Fruit fly (Drosophila melanogaster) whole organism, embryonic: Measurements from ENCODE around the gene CrzR.

ENCODE experiments used
- Atf-2 ChIP-seq: fragments of 200-800 bp; sonication (Bioruptor generic); optimal IDR thresholded peaks from 2 replicates; lab custom pipeline; 2016; ENCODE audit warnings: missing biosample characterization, missing genetic modification characterization
- CG11247 ChIP-seq: fragments of 200-800 bp; sonication (Bioruptor generic); IDR thresholded peaks from 2 replicates; pipeline ENCODE4 v1.3.6; 2022; ENCODE audit warnings: missing biosample characterization, missing genetic modification characterization
- CG11456 ChIP-seq: fragments of 200-800 bp; sonication (Bioruptor generic); IDR thresholded peaks from 3 replicates; pipeline ENCODE4 v1.3.6; 2022; ENCODE audit warnings: missing biosample characterization, missing genetic modification characterization
- CG12769 ChIP-seq: fragments of 200-800 bp; sonication (Bioruptor generic); optimal IDR thresholded peaks from 2 replicates; lab custom pipeline; 2019; ENCODE audit warnings: missing biosample characterization, mild to moderate bottlenecking, missing genetic modification characterization, moderate library complexity
- CG13287 ChIP-seq: fragments of 200-800 bp; sonication (Bioruptor generic); IDR thresholded peaks from 2 replicates; pipeline ENCODE4 v1.3.6; 2022; ENCODE audit warnings: missing biosample characterization, missing genetic modification characterization; ENCODE audit not compliant: partially characterized antibody
- CG13775 ChIP-seq: fragments of 200-800 bp; sonication (Bioruptor generic); optimal IDR thresholded peaks from 3 replicates; lab custom pipeline; 2017; ENCODE audit warnings: missing biosample characterization, mild to moderate bottlenecking, missing genetic modification characterization
- CG15011 ChIP-seq: fragments of 200-800 bp; sonication (Bioruptor generic); optimal IDR thresholded peaks from 3 replicates; lab custom pipeline; 2018; ENCODE audit warnings: missing biosample characterization, mild to moderate bottlenecking, missing genetic modification characterization
- CG17568 ChIP-seq: fragments of 200-800 bp; sonication (Bioruptor generic); optimal IDR thresholded peaks from 2 replicates; lab custom pipeline; 2018; ENCODE audit warnings: missing biosample characterization, mild to moderate bottlenecking, missing genetic modification characterization, moderate library complexity
- CG17802 ChIP-seq: fragments of 200-800 bp; sonication (Bioruptor generic); optimal IDR thresholded peaks from 2 replicates; lab custom pipeline; 2018; ENCODE audit warnings: missing biosample characterization, mild to moderate bottlenecking, missing genetic modification characterization, moderate library complexity
- CG2116 ChIP-seq: fragments of 200-800 bp; sonication (Bioruptor generic); optimal IDR thresholded peaks from 3 replicates; lab custom pipeline; 2018; ENCODE audit warnings: missing biosample characterization, mild to moderate bottlenecking, missing genetic modification characterization
- CG3838 ChIP-seq: fragments of 200-800 bp; sonication (Bioruptor generic); optimal IDR thresholded peaks from 3 replicates; lab custom pipeline; 2016; ENCODE audit warnings: missing biosample characterization, missing genetic modification characterization
- CG3847 ChIP-seq: fragments of 200-800 bp; sonication (Bioruptor generic); IDR thresholded peaks from 2 replicates; pipeline ENCODE4 v1.3.6; 2022; ENCODE audit warnings: missing biosample characterization, missing genetic modification characterization
- CG4360 ChIP-seq: fragments of 200-800 bp; sonication (Bioruptor generic); IDR thresholded peaks from 2 replicates; pipeline ENCODE4 v1.3.6; 2022; ENCODE audit warnings: missing biosample characterization, missing genetic modification characterization
- CG6654 ChIP-seq: fragments of 200-800 bp; sonication (Bioruptor generic); optimal IDR thresholded peaks from 2 replicates; lab custom pipeline; 2017; ENCODE audit warnings: missing biosample characterization, mild to moderate bottlenecking, missing genetic modification characterization
- CG7786 ChIP-seq: fragments of 200-800 bp; sonication (Bioruptor generic); optimal IDR thresholded peaks from 2 replicates; lab custom pipeline; 2016; ENCODE audit warnings: missing biosample characterization, missing genetic modification characterization
- CG8359 ChIP-seq: fragments of 200-800 bp; sonication (Bioruptor generic); optimal IDR thresholded peaks from 2 replicates; lab custom pipeline; 2017; ENCODE audit warnings: missing biosample characterization, mild to moderate bottlenecking, missing genetic modification characterization, borderline replicate concordance
- CG8924 ChIP-seq: fragments of 200-800 bp; optimal IDR thresholded peaks from 3 replicates; lab custom pipeline; 2019; ENCODE audit warnings: missing biosample characterization, mild to moderate bottlenecking, missing genetic modification characterization, moderate library complexity
- Dad ChIP-seq: fragments of 200-800 bp; sonication (Bioruptor generic); optimal IDR thresholded peaks from 3 replicates; lab custom pipeline; 2016; ENCODE audit warnings: missing biosample characterization, missing genetic modification characterization
- Dbx ChIP-seq: fragments of 200-800 bp; sonication (Bioruptor generic); IDR thresholded peaks from 3 replicates; pipeline ENCODE4 v1.3.6; 2022; ENCODE audit warnings: missing biosample characterization, missing genetic modification characterization
- Ets65A ChIP-seq: fragments of 200-800 bp; sonication (Bioruptor generic); peaks from one replicate; lab custom pipeline; 2016; ENCODE audit warnings: missing biosample characterization, missing genetic modification characterization
- Hey ChIP-seq: fragments of 200-800 bp; sonication (Bioruptor generic); optimal IDR thresholded peaks from 3 replicates; lab custom pipeline; 2018; ENCODE audit warnings: missing biosample characterization, mild to moderate bottlenecking, missing genetic modification characterization
- Hsf ChIP-seq: fragments of 200-800 bp; sonication (Bioruptor generic); optimal IDR thresholded peaks from 3 replicates; lab custom pipeline; 2016; ENCODE audit warnings: missing biosample characterization, missing genetic modification characterization
- Nf-YB ChIP-seq: fragments of 200-800 bp; sonication (Bioruptor generic); optimal IDR thresholded peaks from 3 replicates; lab custom pipeline; 2019; ENCODE audit warnings: missing biosample characterization, mild to moderate bottlenecking, missing genetic modification characterization, moderate library complexity
- Nf-YC ChIP-seq: fragments of 200-800 bp; optimal IDR thresholded peaks from 3 replicates; lab custom pipeline; 2019; ENCODE audit warnings: missing biosample characterization, mild to moderate bottlenecking, missing genetic modification characterization, moderate library complexity
- Oli ChIP-seq: fragments of 200-800 bp; sonication (Bioruptor generic); optimal IDR thresholded peaks from 2 replicates; lab custom pipeline; 2018; ENCODE audit warnings: missing biosample characterization, mild to moderate bottlenecking, missing genetic modification characterization, moderate library complexity
- Pdp1 ChIP-seq, 2 experiments: fragments of 200-800 bp; sonication (Bioruptor generic); optimal IDR thresholded peaks; 3 replicates each; lab custom pipeline; 2016; ENCODE audit warnings: missing biosample characterization in 2 of 2, missing genetic modification characterization in 2 of 2, mild to moderate bottlenecking in 1 of 2, moderate library complexity in 1 of 2
- Trl ChIP-seq, 3 experiments: fragments of >200 bp in 2 of 3; fragments of 200-800 bp in 1 of 3; sonication (Bioruptor generic) in 1 of 3; optimal IDR thresholded peaks; 2 replicates in 1 of 3; 3 replicates in 2 of 3; lab custom pipeline; 2016 to 2017; ENCODE audit warnings: missing biosample characterization in 1 of 3, missing genetic modification characterization in 1 of 3
- abd-A ChIP-seq: fragments of 200-800 bp; sonication (Bioruptor generic); optimal IDR thresholded peaks from 3 replicates; lab custom pipeline; 2019; ENCODE audit warnings: missing biosample characterization, mild to moderate bottlenecking, missing genetic modification characterization, moderate library complexity
- aop ChIP-seq: fragments of 200-800 bp; sonication (Bioruptor generic); IDR thresholded peaks from 2 replicates; pipeline ENCODE4 v1.3.6; 2022; ENCODE audit warnings: missing biosample characterization, missing genetic modification characterization
- cg ChIP-seq: fragments of 200-800 bp; sonication (Bioruptor generic); optimal IDR thresholded peaks from 3 replicates; lab custom pipeline; 2019; ENCODE audit warnings: missing biosample characterization, mild to moderate bottlenecking, missing genetic modification characterization, moderate library complexity
- chinmo ChIP-seq: fragments of 200-800 bp; sonication (Bioruptor generic); IDR thresholded peaks from 4 replicates; pipeline ENCODE4 v1.3.6; 2022; ENCODE audit warnings: missing biosample characterization, missing genetic modification characterization; ENCODE audit not compliant: partially characterized antibody
- chm ChIP-seq: fragments of 200-800 bp; sonication (Bioruptor generic); IDR thresholded peaks from 2 replicates; pipeline ENCODE4 v1.3.6; 2022; ENCODE audit warnings: missing biosample characterization, missing genetic modification characterization
- chn ChIP-seq: fragments of 200-800 bp; sonication (Bioruptor generic); optimal IDR thresholded peaks from 2 replicates; lab custom pipeline; 2016; ENCODE audit warnings: missing biosample characterization, missing genetic modification characterization
- crc ChIP-seq: fragments of 200-800 bp; sonication (Bioruptor generic); optimal IDR thresholded peaks from 2 replicates; lab custom pipeline; 2016; ENCODE audit warnings: missing biosample characterization, missing genetic modification characterization
- ewg ChIP-seq: fragments of 200-800 bp; sonication (Bioruptor generic); optimal IDR thresholded peaks from 3 replicates; lab custom pipeline; 2017; ENCODE audit warnings: mild to moderate bottlenecking, missing biosample characterization, missing genetic modification reagents, missing genetic modification characterization
- gcm2 ChIP-seq: fragments of 200-800 bp; sonication (Bioruptor generic); optimal IDR thresholded peaks from 2 replicates; lab custom pipeline; 2016; ENCODE audit warnings: missing biosample characterization, missing genetic modification characterization
- kay ChIP-seq: fragments of 200-800 bp; sonication (Bioruptor generic); optimal IDR thresholded peaks from 2 replicates; lab custom pipeline; 2016; ENCODE audit warnings: missing biosample characterization, missing genetic modification characterization
- kni ChIP-seq: fragments of 200-800 bp; sonication (Bioruptor generic); optimal IDR thresholded peaks from 3 replicates; lab custom pipeline; 2017; ENCODE audit warnings: mild to moderate bottlenecking, missing biosample characterization, missing genetic modification reagents, missing genetic modification characterization
- maf-S ChIP-seq: fragments of 200-800 bp; sonication (Bioruptor generic); optimal IDR thresholded peaks from 2 replicates; lab custom pipeline; 2016; ENCODE audit warnings: missing biosample characterization, missing genetic modification characterization
- nerfin-1 ChIP-seq: fragments of 200-800 bp; sonication (Bioruptor generic); optimal IDR thresholded peaks from 3 replicates; lab custom pipeline; 2019; ENCODE audit warnings: missing biosample characterization, mild to moderate bottlenecking, missing genetic modification characterization, moderate library complexity
- otp ChIP-seq: fragments of 200-800 bp; sonication (Bioruptor generic); IDR thresholded peaks from 3 replicates; pipeline ENCODE4, ENCODE4 v1.3.6; 2022; ENCODE audit warnings: missing biosample characterization, missing genetic modification characterization
- pho ChIP-seq: fragments of 200-800 bp; sonication (Bioruptor generic); optimal IDR thresholded peaks from 2 replicates; lab custom pipeline; 2016; ENCODE audit warnings: missing biosample characterization, missing genetic modification characterization
- phol ChIP-seq: fragments of 200-800 bp; sonication (Bioruptor generic); optimal IDR thresholded peaks from 3 replicates; lab custom pipeline; 2018; ENCODE audit warnings: missing biosample characterization, mild to moderate bottlenecking, missing genetic modification characterization, moderate library complexity
- pita ChIP-seq: fragments of 200-800 bp; sonication (Bioruptor generic); optimal IDR thresholded peaks from 2 replicates; lab custom pipeline; 2017; ENCODE audit warnings: missing biosample characterization, mild to moderate bottlenecking, missing genetic modification characterization
- ro ChIP-seq: fragments of 200-800 bp; sonication (Bioruptor generic); IDR thresholded peaks from 2 replicates; pipeline ENCODE4 v1.3.6; 2022; ENCODE audit warnings: missing biosample characterization, missing genetic modification characterization
- slp2 ChIP-seq: fragments of 200-800 bp; sonication (Bioruptor generic); optimal IDR thresholded peaks from 2 replicates; lab custom pipeline; 2016; ENCODE audit warnings: missing biosample characterization, missing genetic modification characterization
- tgo ChIP-seq: fragments of 200-800 bp; sonication (Bioruptor generic); IDR thresholded peaks from 3 replicates; pipeline ENCODE4 v1.3.6; 2022; ENCODE audit warnings: missing biosample characterization, missing genetic modification characterization
- ttk ChIP-seq: fragments of 200-800 bp; sonication (Bioruptor generic); IDR thresholded peaks from 2 replicates; pipeline ENCODE4 v2.1.2; 2022; ENCODE audit warnings: missing biosample characterization, missing genetic modification characterization
- twi ChIP-seq: fragments of 200-800 bp; optimal IDR thresholded peaks from 2 replicates; lab custom pipeline; 2019; ENCODE audit warnings: missing biosample characterization, mild to moderate bottlenecking, missing genetic modification characterization, moderate library complexity
- yki ChIP-seq: fragments of >200 bp; optimal IDR thresholded peaks from 3 replicates; lab custom pipeline; 2018
- zfh2 ChIP-seq: fragments of 200-800 bp; sonication (Bioruptor generic); optimal IDR thresholded peaks from 2 replicates; lab custom pipeline; 2016; ENCODE audit warnings: missing biosample characterization, missing genetic modification characterization

Gene CrzR

DNA sequence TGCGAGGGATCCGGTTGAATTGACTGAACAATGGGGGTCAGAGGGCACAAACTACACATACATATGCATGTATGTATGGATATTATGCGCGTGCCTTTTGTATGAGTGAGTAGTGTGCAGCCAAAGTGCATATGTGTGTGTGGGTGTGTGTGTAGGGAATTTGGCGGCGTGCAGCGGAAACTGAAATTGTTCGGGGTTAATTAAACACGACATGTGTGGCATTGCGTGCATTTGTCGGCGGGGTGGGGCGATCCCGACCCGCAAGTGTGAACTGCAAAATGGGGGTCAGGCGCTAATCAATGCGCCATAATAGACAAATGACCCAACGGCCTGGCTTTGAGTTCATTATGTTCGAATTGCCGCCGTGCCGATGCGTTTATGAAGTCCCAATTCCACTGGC, 53.3 kb downstream of the CrzR start (continued):
- TF ChIP-seq Oli (tag; lab: Kevin White, UChicago) = no peak
- TF ChIP-seq gcm2 (GFP tag; lab: Kevin White, UChicago) = no peak
- TF ChIP-seq Atf-2 (GFP tag; lab: Kevin White, UChicago) = no peak
- no peak for TF ChIP-seq otp
- no peak for TF ChIP-seq Dad (GFP tag; lab: Kevin White, UChicago)
- no peak for TF ChIP-seq pita (GFP tag; lab: Kevin White, UChicago)
- 0 out of 2 replicates have a peak, but pooled peaks have one; percentile 7 for TF ChIP-seq aop
- no peak for TF ChIP-seq crc (GFP tag; lab: Kevin White, UChicago)
- no peak for TF ChIP-seq kay (GFP tag; lab: Kevin White, UChicago)
- TF ChIP-seq cg (GFP tag; lab: Kevin White, UChicago) = peak; percentile 68
- 0 out of 4 replicates have a peak, but pooled peaks have one; percentile 62 for TF ChIP-seq chinmo (GFP tag; lab: Robert Waterston, UW)
- TF ChIP-seq Hsf = no peak
- no peak for TF ChIP-seq CG13775 (GFP tag; lab: Kevin White, UChicago)
- no peak for TF ChIP-seq maf-S (GFP tag; lab: Kevin White, UChicago)
- no peak for TF ChIP-seq chm (GFP tag; lab: Robert Waterston, UW)
- TF ChIP-seq CG3838 = no peak
- TF ChIP-seq twi (tag; lab: Kevin White, UChicago) = peak; percentile 35
- TF ChIP-seq Pdp1 (GFP tag; optimal IDR thresholded peaks at IDR 0.05; lab: Kevin White, UChicago) = no peak
- no peak for TF ChIP-seq ro (GFP tag; lab: Robert Waterston, UW)
- no peak for TF ChIP-seq CG12769 (tag; lab: Kevin White, UChicago)
- no peak for TF ChIP-seq CG7786 (GFP tag; lab: Kevin White, UChicago)
- TF ChIP-seq abd-A (tag; lab: Kevin White, UChicago) = no peak
- TF ChIP-seq CG11247 = no peak
- no peak for TF ChIP-seq CG13287
- TF ChIP-seq tgo (GFP tag; lab: Robert Waterston, UW) = no peak
- no peak for TF ChIP-seq CG8359
- no peak for TF ChIP-seq slp2 (GFP tag; lab: Kevin White, UChicago)
- TF ChIP-seq zfh2 (GFP tag; lab: Kevin White, UChicago) = no peak

DNA sequence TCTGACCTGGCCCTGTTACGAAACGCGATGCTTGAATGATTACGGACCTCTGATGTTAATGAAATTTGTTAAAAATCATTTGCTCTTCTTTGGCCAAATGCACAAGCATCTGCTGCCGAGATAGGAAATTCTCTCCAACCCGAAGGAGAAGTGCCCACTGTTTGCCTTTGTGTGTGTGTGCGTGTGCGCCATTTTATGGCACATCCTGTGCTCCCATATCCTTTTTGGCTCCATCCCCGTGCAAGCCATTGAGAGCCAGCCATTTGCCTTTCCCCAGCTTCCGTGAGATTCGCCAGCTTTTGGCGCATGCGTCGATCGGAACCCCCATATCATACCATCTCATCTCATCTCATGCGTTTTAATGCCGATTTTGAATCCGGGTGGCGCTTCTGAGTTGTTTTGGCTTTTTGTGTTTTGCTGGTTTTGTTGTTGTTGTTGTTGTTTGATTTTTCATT, 55.2 kb downstream of the CrzR start, which contains the start of gene CG4328:
TSS of gene CG4328 (minus strand) at position 51 of the 455 bp plus-strand sequence.
- TF ChIP-seq CG15011 (no peak), CG4360 (GFP tag; lab: Robert Waterston, UW) (0 out of 2 replicates have a peak, but pooled peaks have one; percentile 29), Nf-YC (tag; lab: Kevin White, UChicago) (peak; percentile 90), abd-A (tag; lab: Kevin White, UChicago) (peak; percentile 7), CG2116 (no peak), Nf-YB (peak; percentile 86), CG8924 (tag; lab: Kevin White, UChicago) (no peak), Dbx (GFP tag; lab: Robert Waterston, UW) (no peak), ewg (GFP tag; lab: Kevin White, UChicago) (peak; percentile 66), Trl (optimal IDR thresholded peaks at IDR 0.05; lab: Kevin White, UChicago) (peak in 1 of 2 experiments; percentile 11), Trl (GFP tag; optimal IDR thresholded peaks at IDR 0.05; lab: Kevin White, UChicago) (no peak)

DNA sequence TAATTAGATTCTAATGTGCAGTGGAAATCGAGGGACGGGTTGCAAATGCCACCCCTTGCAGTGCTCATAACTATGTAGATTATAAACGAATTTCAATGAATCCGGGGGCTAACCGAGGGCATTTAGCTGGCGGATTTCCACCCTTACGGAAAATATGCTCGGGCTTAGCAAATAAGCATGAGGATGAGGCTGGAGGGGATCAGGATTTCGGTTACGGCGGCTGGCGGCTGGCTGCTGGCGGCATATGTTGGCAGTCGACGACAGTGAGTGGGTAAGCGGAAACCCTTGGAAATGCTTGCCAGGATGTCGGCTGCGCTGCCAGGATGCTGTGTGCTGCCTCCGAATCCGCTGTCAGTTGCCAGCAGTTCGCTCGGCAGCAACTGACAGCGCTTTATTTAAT, 56.7 kb downstream of the CrzR start:
- TF ChIP-seq CG3847 (GFP tag; lab: Robert Waterston, UW) = no peak
- TF ChIP-seq chn (GFP tag; lab: Kevin White, UChicago) = no peak
- no peak for TF ChIP-seq CG17802 (tag; lab: Kevin White, UChicago)
- no peak for TF ChIP-seq pho (GFP tag; lab: Kevin White, UChicago)
- no peak for TF ChIP-seq phol (tag; lab: Kevin White, UChicago)
- TF ChIP-seq CG6654 (GFP tag; lab: Kevin White, UChicago) = no peak
- peak; percentile 10 for TF ChIP-seq kni (GFP tag; lab: Kevin White, UChicago)
- no peak for TF ChIP-seq CG17568 (GFP tag; lab: Kevin White, UChicago)
- TF ChIP-seq yki (lab: Kevin White, UChicago) = no peak
- TF ChIP-seq Nf-YC (tag; lab: Kevin White, UChicago) = peak; percentile 39
- TF ChIP-seq nerfin-1 (tag; lab: Kevin White, UChicago) = peak; percentile 66
- peak; percentile 71 for TF ChIP-seq Hey (tag; lab: Kevin White, UChicago)
- no peak for TF ChIP-seq ttk (GFP tag; lab: Robert Waterston, UW)
- no peak for TF ChIP-seq CG11456 (GFP tag; lab: Robert Waterston, UW)
- no peak for TF ChIP-seq Ets65A (GFP tag; lab: Kevin White, UChicago)
